Fruit fly (Drosophila melanogaster) whole organism, embryonic: ENCODE results near the gene Gr63a.
A peak's percentile ranks its signal among the peaks of the same experiment; 100 is the strongest.

Source experiments
- Aef1 ChIP-seq: fragments of 200-800 bp; sonication (Bioruptor generic); IDR thresholded peaks from 3 replicates; pipeline ENCODE4 v1.3.6; 2022; ENCODE audit warnings: missing biosample characterization, missing genetic modification characterization
- CG13296 ChIP-seq: fragments of 200-800 bp; sonication (Bioruptor generic); optimal IDR thresholded peaks from 3 replicates; lab custom pipeline; 2018; ENCODE audit warnings: missing biosample characterization, mild to moderate bottlenecking, missing genetic modification characterization
- CG14050 ChIP-seq: fragments of 200-800 bp; sonication (Bioruptor generic); IDR thresholded peaks from 3 replicates; pipeline ENCODE4 v1.3.6; 2022; ENCODE audit warnings: missing biosample characterization, missing genetic modification characterization
- CG14710 ChIP-seq: fragments of 200-800 bp; sonication (Bioruptor generic); optimal IDR thresholded peaks from 3 replicates; lab custom pipeline; 2019; ENCODE audit warnings: missing biosample characterization, mild to moderate bottlenecking, missing genetic modification characterization, moderate library complexity
- CG14860 ChIP-seq: fragments of 200-800 bp; sonication (Bioruptor generic); IDR thresholded peaks from 3 replicates; pipeline ENCODE4 v1.3.6; 2022; ENCODE audit warnings: missing biosample characterization, missing genetic modification characterization; ENCODE audit not compliant: partially characterized antibody
- CG15514 ChIP-seq: fragments of 200-800 bp; sonication (Bioruptor generic); optimal IDR thresholded peaks from 3 replicates; lab custom pipeline; 2017; ENCODE audit warnings: missing biosample characterization, missing genetic modification characterization, mild to moderate bottlenecking, moderate library complexity, missing genetic modification reagents
- CG1647 ChIP-seq: fragments of 200-800 bp; sonication (Bioruptor generic); optimal IDR thresholded peaks from 3 replicates; lab custom pipeline; 2016; ENCODE audit warnings: missing biosample characterization, missing genetic modification characterization
- CG16813 ChIP-seq: fragments of 200-800 bp; sonication (Bioruptor generic); IDR thresholded peaks from 3 replicates; pipeline ENCODE4 v1.3.6; 2022; ENCODE audit warnings: missing biosample characterization, missing genetic modification characterization; ENCODE audit not compliant: partially characterized antibody
- CG17186 ChIP-seq: fragments of 200-800 bp; sonication (Bioruptor generic); optimal IDR thresholded peaks from 3 replicates; lab custom pipeline; 2017; ENCODE audit warnings: missing biosample characterization, missing genetic modification reagents, missing genetic modification characterization
- CG17328 ChIP-seq: fragments of 200-800 bp; sonication (Bioruptor generic); IDR thresholded peaks from 2 replicates; pipeline ENCODE4 v1.3.6; 2022; ENCODE audit warnings: missing biosample characterization, missing genetic modification characterization
- CG17568 ChIP-seq: fragments of 200-800 bp; sonication (Bioruptor generic); optimal IDR thresholded peaks from 2 replicates; lab custom pipeline; 2018; ENCODE audit warnings: missing biosample characterization, mild to moderate bottlenecking, missing genetic modification characterization, moderate library complexity
- CG2116 ChIP-seq: fragments of 200-800 bp; sonication (Bioruptor generic); optimal IDR thresholded peaks from 3 replicates; lab custom pipeline; 2018; ENCODE audit warnings: missing biosample characterization, mild to moderate bottlenecking, missing genetic modification characterization
- CG30403 ChIP-seq: fragments of 200-800 bp; sonication (Bioruptor generic); optimal IDR thresholded peaks from 3 replicates; lab custom pipeline; 2016; ENCODE audit warnings: missing biosample characterization, missing genetic modification characterization
- CG31441 ChIP-seq: fragments of 200-800 bp; sonication (Bioruptor generic); IDR thresholded peaks from 2 replicates; pipeline ENCODE4 v1.3.6; 2022; ENCODE audit warnings: missing biosample characterization, missing genetic modification characterization
- CG33557 ChIP-seq: fragments of 200-800 bp; sonication (Bioruptor generic); optimal IDR thresholded peaks from 2 replicates; lab custom pipeline; 2019; ENCODE audit warnings: missing biosample characterization, mild to moderate bottlenecking, missing genetic modification characterization, moderate library complexity
- CG3995 ChIP-seq: fragments of 200-800 bp; sonication (Bioruptor generic); optimal IDR thresholded peaks from 3 replicates; lab custom pipeline; 2016; ENCODE audit warnings: missing biosample characterization, missing genetic modification characterization
- CG5180 ChIP-seq: fragments of 200-800 bp; sonication (Bioruptor generic); optimal IDR thresholded peaks from 3 replicates; lab custom pipeline; 2017; ENCODE audit warnings: missing biosample characterization, missing genetic modification characterization, mild to moderate bottlenecking, moderate library complexity, missing genetic modification reagents
- CG6175 ChIP-seq: fragments of 200-800 bp; sonication (Bioruptor generic); IDR thresholded peaks from 3 replicates; pipeline ENCODE4 v1.3.6; 2022; ENCODE audit warnings: missing biosample characterization, missing genetic modification characterization
- CG6683 ChIP-seq: fragments of 200-800 bp; sonication (Bioruptor generic); optimal IDR thresholded peaks from 2 replicates; lab custom pipeline; 2017; ENCODE audit warnings: missing biosample characterization, mild to moderate bottlenecking, missing genetic modification characterization, missing genetic modification reagents
- CHES-1-like ChIP-seq: fragments of 200-800 bp; sonication (Bioruptor generic); optimal IDR thresholded peaks from 2 replicates; lab custom pipeline; 2016; ENCODE audit warnings: missing biosample characterization, missing genetic modification characterization
- Deaf1 ChIP-seq: fragments of 200-800 bp; optimal IDR thresholded peaks from 3 replicates; lab custom pipeline; 2019; ENCODE audit warnings: missing biosample characterization, mild to moderate bottlenecking, missing genetic modification characterization, moderate library complexity
- Dp ChIP-seq: fragments of 200-800 bp; sonication (Bioruptor generic); optimal IDR thresholded peaks from 2 replicates; lab custom pipeline; 2018; ENCODE audit warnings: missing biosample characterization, mild to moderate bottlenecking, missing genetic modification characterization, moderate library complexity
- Fer1 ChIP-seq: fragments of 200-800 bp; sonication (Bioruptor generic); optimal IDR thresholded peaks from 2 replicates; lab custom pipeline; 2017; ENCODE audit warnings: missing biosample characterization, mild to moderate bottlenecking, missing genetic modification characterization
- HmgZ ChIP-seq: fragments of 200-800 bp; sonication (Bioruptor generic); optimal IDR thresholded peaks from 2 replicates; lab custom pipeline; 2018; ENCODE audit warnings: missing biosample characterization, mild to moderate bottlenecking, missing genetic modification characterization
- Lhr ChIP-seq: fragments of 200-800 bp; sonication (Bioruptor generic); optimal IDR thresholded peaks from 3 replicates; lab custom pipeline; 2017; ENCODE audit warnings: mild to moderate bottlenecking, missing biosample characterization, missing genetic modification reagents, missing genetic modification characterization
- MTF-1 ChIP-seq: fragments of 200-800 bp; sonication (Bioruptor generic); optimal IDR thresholded peaks from 2 replicates; lab custom pipeline; 2018; ENCODE audit warnings: missing biosample characterization, mild to moderate bottlenecking, missing genetic modification characterization, borderline replicate concordance
- Max ChIP-seq: fragments of 200-800 bp; sonication (Bioruptor generic); optimal IDR thresholded peaks from 2 replicates; lab custom pipeline; 2016; ENCODE audit warnings: missing biosample characterization, mild to moderate bottlenecking, missing genetic modification characterization
- Oaz ChIP-seq: fragments of 200-800 bp; sonication (Bioruptor generic); IDR thresholded peaks from 2 replicates; pipeline ENCODE4 v1.3.6; 2022; ENCODE audit warnings: missing biosample characterization, missing genetic modification characterization
- Side ChIP-seq: fragments of 200-800 bp; sonication (Bioruptor generic); optimal IDR thresholded peaks from 2 replicates; lab custom pipeline; 2016; ENCODE audit warnings: missing biosample characterization, missing genetic modification characterization
- Vsx1 ChIP-seq: fragments of 200-800 bp; sonication (Bioruptor generic); optimal IDR thresholded peaks from 2 replicates; lab custom pipeline; 2017; ENCODE audit warnings: missing biosample characterization, mild to moderate bottlenecking, missing genetic modification characterization, missing genetic modification reagents
- YL-1 ChIP-seq: fragments of 200-800 bp; sonication (Bioruptor generic); optimal IDR thresholded peaks from 3 replicates; lab custom pipeline; 2017; ENCODE audit warnings: missing biosample characterization, mild to moderate bottlenecking, missing genetic modification characterization
- bbx ChIP-seq: fragments of 200-800 bp; sonication (Bioruptor generic); IDR thresholded peaks from 2 replicates; pipeline ENCODE4 v1.3.6; 2022; ENCODE audit warnings: missing biosample characterization, missing genetic modification characterization; ENCODE audit not compliant: partially characterized antibody
- bigmax ChIP-seq: fragments of 200-800 bp; sonication (Bioruptor generic); optimal IDR thresholded peaks from 2 replicates; lab custom pipeline; 2018; ENCODE audit warnings: missing biosample characterization, mild to moderate bottlenecking, missing genetic modification characterization
- caup ChIP-seq: fragments of 200-800 bp; sonication (Bioruptor generic); optimal IDR thresholded peaks from 3 replicates; lab custom pipeline; 2017; ENCODE audit warnings: missing biosample characterization, mild to moderate bottlenecking, missing genetic modification characterization, moderate library complexity; ENCODE audit not compliant: severe bottlenecking
- dm ChIP-seq: fragments of 200-800 bp; sonication (Bioruptor generic); optimal IDR thresholded peaks from 3 replicates; lab custom pipeline; 2016; ENCODE audit warnings: missing biosample characterization, missing genetic modification characterization
- dpn ChIP-seq, 2 experiments: fragments of 200-800 bp; sonication (Bioruptor generic); optimal IDR thresholded peaks; 3 replicates each; lab custom pipeline; 2016; ENCODE audit warnings: missing biosample characterization in 2 of 2, missing genetic modification characterization in 2 of 2
- fd3F ChIP-seq: fragments of 200-800 bp; sonication (Bioruptor generic); optimal IDR thresholded peaks from 2 replicates; lab custom pipeline; 2018; ENCODE audit warnings: missing biosample characterization, mild to moderate bottlenecking, missing genetic modification characterization, moderate library complexity
- gfzf ChIP-seq: fragments of 200-800 bp; sonication (Bioruptor generic); optimal IDR thresholded peaks from 2 replicates; lab custom pipeline; 2016; ENCODE audit warnings: missing biosample characterization, mild to moderate bottlenecking, missing genetic modification characterization, moderate library complexity
- gro ChIP-seq: fragments of 200-800 bp; sonication (Bioruptor generic); optimal IDR thresholded peaks from 2 replicates; lab custom pipeline; 2016; ENCODE audit warnings: missing biosample characterization, missing genetic modification characterization
- insv ChIP-seq, 2 experiments: fragments of 200-800 bp; sonication (Bioruptor generic); optimal IDR thresholded peaks; 3 replicates each; lab custom pipeline; 2016 to 2018; ENCODE audit warnings: missing biosample characterization in 2 of 2, missing genetic modification characterization in 2 of 2
- inv ChIP-seq: fragments of 200-800 bp; sonication (Bioruptor generic); IDR thresholded peaks from 2 replicates; pipeline ENCODE4 v1.3.6; 2022; ENCODE audit warnings: missing biosample characterization, missing genetic modification characterization; ENCODE audit not compliant: partially characterized antibody
- klu ChIP-seq: fragments of 200-800 bp; sonication (Bioruptor generic); IDR thresholded peaks from 2 replicates; pipeline ENCODE4 v1.3.6; 2022; ENCODE audit warnings: missing biosample characterization, missing genetic modification characterization
- kni ChIP-seq: fragments of 200-800 bp; sonication (Bioruptor generic); optimal IDR thresholded peaks from 3 replicates; lab custom pipeline; 2017; ENCODE audit warnings: mild to moderate bottlenecking, missing biosample characterization, missing genetic modification reagents, missing genetic modification characterization
- nerfin-2 ChIP-seq: fragments of 200-800 bp; sonication (Bioruptor generic); IDR thresholded peaks from 2 replicates; pipeline ENCODE4 v1.3.6; 2022; ENCODE audit warnings: missing biosample characterization, missing genetic modification characterization; ENCODE audit not compliant: partially characterized antibody
- slou ChIP-seq: fragments of 200-800 bp; sonication (Bioruptor generic); optimal IDR thresholded peaks from 3 replicates; lab custom pipeline; 2016; ENCODE audit warnings: missing biosample characterization, missing genetic modification characterization
- tna ChIP-seq: fragments of 200-800 bp; sonication (Bioruptor generic); IDR thresholded peaks from 2 replicates; pipeline ENCODE4 v1.3.6; 2022; ENCODE audit warnings: missing biosample characterization, missing genetic modification characterization; ENCODE audit not compliant: partially characterized antibody

The Gr63a gene

dm6 chr3L:3908838-3909810, 12.7 kb upstream of the Gr63a start:
- no peak for TF ChIP-seq CG5180 (GFP tag; lab: Kevin White, UChicago)
- peak; percentile 31 for TF ChIP-seq YL-1 (GFP tag; lab: Kevin White, UChicago)
- TF ChIP-seq gfzf (GFP tag; lab: Kevin White, UChicago) = peak; percentile 86
- TF ChIP-seq bbx = peak; percentile 75
- TF ChIP-seq klu (GFP tag; lab: Robert Waterston, UW) = no peak
- peak; percentile 77 for TF ChIP-seq CG2116 (GFP tag; lab: Kevin White, UChicago)
- TF ChIP-seq CG17186 (GFP tag; lab: Kevin White, UChicago) = no peak
- peak; percentile 14 for TF ChIP-seq Max (GFP tag; lab: Kevin White, UChicago)
- peak; percentile 18 for TF ChIP-seq Lhr
- TF ChIP-seq CG33557 (GFP tag; lab: Kevin White, UChicago) = no peak
- TF ChIP-seq Fer1 (GFP tag; lab: Kevin White, UChicago) = no peak
- no peak for TF ChIP-seq CG17328 (GFP tag; lab: Robert Waterston, UW)
- peak; percentile 52 for TF ChIP-seq CG15514 (GFP tag; lab: Kevin White, UChicago)
- no peak for TF ChIP-seq Side (GFP tag; lab: Kevin White, UChicago)
- peak; percentile 45; the same call in 1 of the 2 replicates for TF ChIP-seq inv
- TF ChIP-seq CG14050 (GFP tag; lab: Robert Waterston, UW) = no peak
- TF ChIP-seq dpn (GFP tag; optimal IDR thresholded peaks at IDR 0.05; lab: Kevin White, UChicago) = peak in 1 of 2 experiments; percentile 18
- peak; percentile 55; the same call in 2 of the 3 replicates for TF ChIP-seq CG16813 (GFP tag; lab: Robert Waterston, UW)
- TF ChIP-seq MTF-1 (GFP tag; lab: Kevin White, UChicago) = no peak
- TF ChIP-seq Dp (GFP tag; lab: Kevin White, UChicago) = peak; percentile 72
- peak; percentile 26 for TF ChIP-seq CG3995 (GFP tag; lab: Kevin White, UChicago)
- TF ChIP-seq CG31441 = no peak
- TF ChIP-seq CG1647 = no peak
- peak; percentile 47 for TF ChIP-seq CG14710
- TF ChIP-seq Deaf1 = peak; percentile 22
- TF ChIP-seq CG30403 = no peak
- TF ChIP-seq Vsx1 = no peak
- TF ChIP-seq CHES-1-like (GFP tag; lab: Kevin White, UChicago) = peak; percentile 2
- TF ChIP-seq CG6175 (GFP tag; lab: Robert Waterston, UW) = no peak
- TF ChIP-seq fd3F (GFP tag; lab: Kevin White, UChicago) = no peak
- no peak for TF ChIP-seq insv (GFP tag; optimal IDR thresholded peaks at IDR 0.05; lab: Kevin White, UChicago)
- TF ChIP-seq tna (GFP tag; lab: Robert Waterston, UW) = peak; percentile 40; the same call in 1 of the 2 replicates
- TF ChIP-seq gro (GFP tag; lab: Kevin White, UChicago) = no peak
- peak; percentile 35; the same call in 1 of the 3 replicates for TF ChIP-seq CG14860 (GFP tag; lab: Robert Waterston, UW)
- 0 out of 2 replicates have a peak, but pooled peaks have one; percentile 51 for TF ChIP-seq nerfin-2 (GFP tag; lab: Robert Waterston, UW)
- peak; percentile 41 for TF ChIP-seq dm
- no peak for TF ChIP-seq CG6683 (GFP tag; lab: Kevin White, UChicago)
- TF ChIP-seq HmgZ = peak; percentile 20
- TF ChIP-seq Oaz (GFP tag; lab: Robert Waterston, UW) = no peak
- TF ChIP-seq slou (GFP tag; lab: Kevin White, UChicago) = no peak
- no peak for TF ChIP-seq CG13296 (GFP tag; lab: Kevin White, UChicago)
- peak; percentile 8 for TF ChIP-seq CG17568 (GFP tag; lab: Kevin White, UChicago)
- TF ChIP-seq kni (GFP tag; lab: Kevin White, UChicago) = no peak
- peak; percentile 90 for TF ChIP-seq bigmax (GFP tag; lab: Kevin White, UChicago)
- no peak for TF ChIP-seq Aef1 (GFP tag; lab: Robert Waterston, UW)
- no peak for TF ChIP-seq caup (GFP tag; lab: Kevin White, UChicago)
